Worm (Caenorhabditis elegans): ENCODE data around the gene clec-42.

The clec-42 gene

DNA sequence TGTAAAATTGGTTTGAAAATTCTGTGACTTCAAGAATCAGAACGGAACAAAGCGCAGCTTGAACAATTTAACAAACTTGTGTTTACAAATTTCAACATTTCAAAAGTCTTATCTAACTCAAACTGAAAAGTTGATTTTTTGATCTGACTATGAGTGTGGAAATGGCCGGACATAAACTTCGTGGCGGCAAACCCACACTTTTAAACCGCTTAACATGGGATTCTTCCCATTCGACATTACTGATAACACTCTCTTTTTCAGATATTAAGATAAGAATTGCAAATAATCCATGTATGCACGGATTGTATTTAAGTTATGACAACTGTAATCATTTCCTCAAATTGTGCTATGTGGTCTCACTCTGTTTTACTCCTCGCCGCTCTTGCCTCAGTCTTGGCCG, at the start of gene clec-42:
Gene clec-42, plus strand, starts transcription at position 285 of the 400 bp plus-strand sequence.
- TF ChIP-seq hif-1 (tag; optimal IDR thresholded peaks at IDR 0.05) (no peak), Y5F2A.4 (GFP tag; optimal IDR thresholded peaks at IDR 0.05) (no peak), nhr-28 (tag; optimal IDR thresholded peaks at IDR 0.05) (peak; percentile 38), F49E8.2 (tag; optimal IDR thresholded peaks at IDR 0.05; ENCODE audit: borderline replicate concordance) (no peak), aly-2 (tag; optimal IDR thresholded peaks at IDR 0.05) (no peak), pqm-1 (tag; optimal IDR thresholded peaks at IDR 0.05) (peak; percentile 35), snpc-4 (tag; optimal IDR thresholded peaks at IDR 0.05) (no peak), nhr-111 (GFP tag; optimal IDR thresholded peaks at IDR 0.05) (no peak), nhr-10 (tag; optimal IDR thresholded peaks at IDR 0.05) (no peak)

DNA sequence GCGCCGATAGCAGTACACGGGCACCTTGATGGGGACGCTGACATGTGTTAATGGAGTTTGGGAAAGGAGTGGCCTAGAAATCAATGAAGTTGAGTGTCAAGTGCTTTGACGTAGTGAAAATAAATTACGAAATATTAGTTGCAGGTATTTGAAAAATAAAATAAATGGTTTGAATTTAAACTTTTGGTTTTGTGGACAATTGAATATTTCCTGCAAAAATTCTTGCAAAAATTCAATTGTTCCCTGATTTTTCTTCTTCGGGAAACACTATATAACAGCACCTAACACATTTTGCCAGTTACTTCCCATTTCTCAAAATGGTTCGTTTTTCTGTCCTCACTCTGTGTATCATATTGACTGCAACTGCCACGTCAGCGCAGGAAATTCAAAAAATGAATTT, 48.7 kb upstream of the clec-42 start, which contains the start of gene Y37H2A.13:
Gene Y37H2A.13, plus strand, starts transcription at position 301 of the 400 bp plus-strand sequence.
- TF ChIP-seq nhr-42 (GFP tag; IDR thresholded peaks at IDR 0.05) = no peak
- TF ChIP-seq lin-15B (tag; optimal IDR thresholded peaks at IDR 0.05) = no peak
- TF ChIP-seq ceh-62 (tag; optimal IDR thresholded peaks at IDR 0.05) = no peak
- TF ChIP-seq dmd-6 (GFP tag; IDR thresholded peaks at IDR 0.05) = no peak
- no peak for TF ChIP-seq nhr-28 (tag; optimal IDR thresholded peaks at IDR 0.05)
- no peak for TF ChIP-seq lin-1 (GFP tag; IDR thresholded peaks at IDR 0.05)
- no peak for TF ChIP-seq set-16 (GFP tag; IDR thresholded peaks at IDR 0.05)
- no peak for TF ChIP-seq Y105C5A.15 (GFP tag; IDR thresholded peaks at IDR 0.05)
- TF ChIP-seq mep-1 (tag; optimal IDR thresholded peaks at IDR 0.05) = no peak
- no peak for TF ChIP-seq nhr-11 (tag; optimal IDR thresholded peaks at IDR 0.05)
- no peak for TF ChIP-seq dpl-1 (GFP tag; optimal IDR thresholded peaks at IDR 0.05)
- no peak for TF ChIP-seq Y5F2A.4 (GFP tag; optimal IDR thresholded peaks at IDR 0.05)
- TF ChIP-seq unc-39 (tag; optimal IDR thresholded peaks at IDR 0.05) = no peak
- no peak for TF ChIP-seq madf-9 (GFP tag; conservative IDR thresholded peaks at IDR 0.05)
- TF ChIP-seq zip-11 (GFP tag; IDR thresholded peaks at IDR 0.05) = no peak
- no peak for TF ChIP-seq aly-2 (tag; optimal IDR thresholded peaks at IDR 0.05)

DNA sequence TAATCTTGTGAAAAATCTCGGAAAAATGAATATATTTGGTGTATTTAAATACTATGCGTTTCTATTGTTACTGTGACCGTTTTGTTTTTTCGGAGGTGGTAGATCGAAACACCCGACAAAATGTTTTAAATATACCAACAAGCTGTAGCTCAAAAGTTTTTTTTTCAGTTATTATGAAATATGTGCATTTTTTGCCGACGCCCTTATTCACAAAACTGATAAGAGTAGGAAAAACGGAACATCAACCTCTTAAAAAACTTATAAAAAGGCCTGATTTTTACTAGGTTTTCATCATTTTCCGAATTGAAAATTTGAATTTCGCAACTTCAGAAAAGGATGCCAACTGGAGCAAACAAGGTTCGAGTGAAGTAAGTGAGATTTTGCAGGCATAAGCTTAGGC, 47.8 kb upstream of the clec-42 start, which contains the start of gene Y37H2A.14:
Gene Y37H2A.14, plus strand, starts transcription at position 301 of the 400 bp plus-strand sequence.
- TF ChIP-seq fos-1 (tag; optimal IDR thresholded peaks at IDR 0.05) = no peak
- peak; percentile 22 for TF ChIP-seq pqm-1 (tag; optimal IDR thresholded peaks at IDR 0.05)

- TF ChIP-seq lin-13 (GFP tag; optimal IDR thresholded peaks at IDR 0.05) = no peak
- no peak for TF ChIP-seq tag-97 (GFP tag; IDR thresholded peaks at IDR 0.05)
- no peak for TF ChIP-seq D1046.2 (GFP tag; IDR thresholded peaks at IDR 0.05)
- no peak for TF ChIP-seq vab-7 (GFP tag; IDR thresholded peaks at IDR 0.05)
- TF ChIP-seq nhr-102 (tag; optimal IDR thresholded peaks at IDR 0.05) = no peak
- TF ChIP-seq pqm-1 (tag; optimal IDR thresholded peaks at IDR 0.05) = peak; percentile 31
- no peak for TF ChIP-seq Y105C5A.15 (GFP tag; IDR thresholded peaks at IDR 0.05)
- TF ChIP-seq pha-4 (GFP tag; IDR thresholded peaks at IDR 0.05) = no peak
- TF ChIP-seq pha-4 (tag; optimal IDR thresholded peaks at IDR 0.05) = no peak
- no peak for TF ChIP-seq daf-12 (tag; optimal IDR thresholded peaks at IDR 0.05)
- no peak for TF ChIP-seq daf-16 (GFP tag; optimal IDR thresholded peaks at IDR 0.05)
- peak; percentile 0 for TF ChIP-seq daf-16 (tag; optimal IDR thresholded peaks at IDR 0.05)
- no peak for TF ChIP-seq fkh-10 (GFP tag; optimal IDR thresholded peaks at IDR 0.05)
- TF ChIP-seq unc-130 (GFP tag; optimal IDR thresholded peaks at IDR 0.05) = no peak
- no peak for TF ChIP-seq T20F7.1 (GFP tag; optimal IDR thresholded peaks at IDR 0.05)
- no peak for TF ChIP-seq R02D3.7 (tag; optimal IDR thresholded peaks at IDR 0.05)
- no peak for TF ChIP-seq duxl-1 (tag; optimal IDR thresholded peaks at IDR 0.05; ENCODE audit: poor library complexity)
- no peak for TF ChIP-seq nhr-237 (tag; optimal IDR thresholded peaks at IDR 0.05)
- no peak for TF ChIP-seq nhr-48 (tag; optimal IDR thresholded peaks at IDR 0.05)
- TF ChIP-seq php-3 (GFP tag; IDR thresholded peaks at IDR 0.05) = peak; percentile 50; the same call in 1 of the 2 replicates
These were observed 46.8 kb upstream of the clec-42 start for ce11 chrV:18144442-18144841.

All from whole organism, L4 larva.